Worm (Caenorhabditis elegans) whole organism, late embryonic: Measurements from ENCODE around the gene Y45F10C.6.

Experiments
- C38D4.7 ChIP-seq: fragments of 200-800 bp; sonication (Bioruptor generic); optimal IDR thresholded peaks from 2 replicates; lab custom pipeline; 2018; ENCODE audit warnings: mild to moderate bottlenecking, missing genetic modification characterization, moderate library complexity, missing compliant biosample characterization
- F13H6.1 ChIP-seq: sonication (generic microtip); optimal IDR thresholded peaks from 2 replicates; lab custom pipeline; 2016; ENCODE audit warnings: missing genetic modification characterization, missing compliant biosample characterization
- T23F11.4 ChIP-seq: fragments of 200-800 bp; sonication (Bioruptor generic); optimal IDR thresholded peaks from 2 replicates; lab custom pipeline; 2018; ENCODE audit warnings: mild to moderate bottlenecking, missing genetic modification characterization, missing compliant biosample characterization
- ahr-1 ChIP-seq: sonication (generic microtip); optimal IDR thresholded peaks from 2 replicates; lab custom pipeline; 2016; ENCODE audit warnings: missing genetic modification characterization, missing compliant biosample characterization
- ama-1 ChIP-seq: fragments of 150-350 bp; optimal IDR thresholded peaks from 2 replicates; lab custom pipeline; 2014
- ceh-14 ChIP-seq: sonication (generic microtip); optimal IDR thresholded peaks from 2 replicates; lab custom pipeline; 2016; ENCODE audit warnings: missing genotype, missing genetic modification characterization, missing compliant biosample characterization
- ceh-24 ChIP-seq: sonication (generic microtip); optimal IDR thresholded peaks from 2 replicates; lab custom pipeline; 2016; ENCODE audit warnings: mild to moderate bottlenecking, missing genetic modification characterization, missing compliant biosample characterization
- ceh-31 ChIP-seq: sonication (generic microtip); optimal IDR thresholded peaks from 2 replicates; lab custom pipeline; 2016; ENCODE audit warnings: missing genetic modification characterization, missing compliant biosample characterization
- ceh-45 ChIP-seq: fragments of 200-800 bp; sonication (Bioruptor generic); IDR thresholded peaks from 2 replicates; pipeline ENCODE4 v1.3.6; 2022; ENCODE audit warnings: missing genetic modification reagents, missing genetic modification characterization, missing compliant biosample characterization
- ceh-48 ChIP-seq: sonication (generic microtip); optimal IDR thresholded peaks from 2 replicates; lab custom pipeline; 2016; ENCODE audit warnings: missing genetic modification characterization, inconsistent platforms, missing compliant biosample characterization
- ceh-6 ChIP-seq: fragments of 200-800 bp; sonication (Bioruptor generic); optimal IDR thresholded peaks from 2 replicates; lab custom pipeline; 2018; ENCODE audit warnings: mild to moderate bottlenecking, missing genetic modification characterization, missing compliant biosample characterization
- che-1 ChIP-seq: sonication (generic microtip); optimal IDR thresholded peaks from 2 replicates; lab custom pipeline; 2016; ENCODE audit warnings: mild to moderate bottlenecking, missing genetic modification characterization, missing compliant biosample characterization
- elt-2 ChIP-seq: sonication (generic microtip); optimal IDR thresholded peaks from 2 replicates; lab custom pipeline; 2016; ENCODE audit warnings: missing genetic modification reagents, missing genetic modification characterization, missing compliant biosample characterization
- elt-4 ChIP-seq: sonication (generic microtip); optimal IDR thresholded peaks from 2 replicates; lab custom pipeline; 2016; ENCODE audit warnings: missing genetic modification characterization, missing compliant biosample characterization
- fkh-6 ChIP-seq: sonication (generic microtip); optimal IDR thresholded peaks from 2 replicates; lab custom pipeline; 2016; ENCODE audit warnings: missing genetic modification characterization, missing compliant biosample characterization
- gmeb-2 ChIP-seq: sonication (generic microtip); optimal IDR thresholded peaks from 2 replicates; lab custom pipeline; 2016; ENCODE audit warnings: missing genetic modification characterization, inconsistent platforms, missing compliant biosample characterization
- hlh-13 ChIP-seq: fragments of 200-800 bp; sonication (Bioruptor generic); optimal IDR thresholded peaks from 2 replicates; lab custom pipeline; 2018; ENCODE audit warnings: mild to moderate bottlenecking, missing genetic modification characterization, missing compliant biosample characterization
- hlh-15 ChIP-seq: sonication (generic microtip); optimal IDR thresholded peaks from 2 replicates; lab custom pipeline; 2016; ENCODE audit warnings: missing genetic modification characterization, missing compliant biosample characterization
- hlh-6 ChIP-seq: sonication (generic microtip); optimal IDR thresholded peaks from 2 replicates; lab custom pipeline; 2016; ENCODE audit warnings: missing genotype, missing genetic modification characterization, missing compliant biosample characterization
- lin-11 ChIP-seq: fragments of 200-800 bp; sonication (Bioruptor generic); optimal IDR thresholded peaks from 2 replicates; lab custom pipeline; 2018; ENCODE audit warnings: mild to moderate bottlenecking, missing genetic modification characterization, missing compliant biosample characterization
- madf-2 ChIP-seq: sonication (generic microtip); optimal IDR thresholded peaks from 2 replicates; lab custom pipeline; 2017; ENCODE audit warnings: missing genetic modification characterization, missing compliant biosample characterization
- nfya-1 ChIP-seq: sonication (generic microtip); optimal IDR thresholded peaks from 2 replicates; lab custom pipeline; 2017; ENCODE audit warnings: missing genetic modification characterization, mild to moderate bottlenecking, missing compliant biosample characterization, antibody characterized with exemption, moderate library complexity
- nhr-11 ChIP-seq: fragments of 150-350 bp; optimal IDR thresholded peaks from 2 replicates; lab custom pipeline; 2014; ENCODE audit warnings: missing biosample characterization, missing genetic modification characterization
- nhr-232 ChIP-seq: sonication (generic microtip); optimal IDR thresholded peaks from 2 replicates; lab custom pipeline; 2016; ENCODE audit warnings: missing genetic modification characterization, missing compliant biosample characterization
- npax-4 ChIP-seq: sonication (generic microtip); optimal IDR thresholded peaks from 2 replicates; lab custom pipeline; 2016; ENCODE audit warnings: missing genetic modification characterization, missing compliant biosample characterization
- odd-2 ChIP-seq: sonication (generic microtip); optimal IDR thresholded peaks from 2 replicates; lab custom pipeline; 2017; ENCODE audit warnings: antibody characterized with exemption, mild to moderate bottlenecking, missing genetic modification characterization, missing compliant biosample characterization
- pag-3 ChIP-seq: sonication (generic microtip); optimal IDR thresholded peaks from 2 replicates; lab custom pipeline; 2016; ENCODE audit warnings: missing compliant biosample characterization, missing genetic modification characterization, borderline replicate concordance
- pax-1 ChIP-seq: fragments of 150-350 bp; optimal IDR thresholded peaks from 2 replicates; lab custom pipeline; 2014; ENCODE audit warnings: missing biosample characterization, missing genetic modification characterization
- pha-2 ChIP-seq: sonication (generic microtip); optimal IDR thresholded peaks from 2 replicates; lab custom pipeline; 2017; ENCODE audit warnings: mild to moderate bottlenecking, missing genetic modification characterization, missing compliant biosample characterization
- pqm-1 ChIP-seq: sonication (generic microtip); optimal IDR thresholded peaks from 2 replicates; lab custom pipeline; 2016; ENCODE audit warnings: missing genetic modification characterization, missing compliant biosample characterization
- pros-1 ChIP-seq: fragments of 150-350 bp; optimal IDR thresholded peaks from 2 replicates; lab custom pipeline; 2014; ENCODE audit warnings: missing biosample characterization, missing genetic modification reagents, missing genetic modification characterization
- rnt-1 ChIP-seq: sonication (generic microtip); optimal IDR thresholded peaks from 2 replicates; lab custom pipeline; 2016; ENCODE audit warnings: missing genetic modification characterization, missing compliant biosample characterization
- sox-2 ChIP-seq: fragments of 200-800 bp; sonication (Bioruptor generic); IDR thresholded peaks from 2 replicates; pipeline ENCODE4 v1.3.6; 2022; ENCODE audit warnings: missing genetic modification reagents, missing genetic modification characterization, missing compliant biosample characterization
- tbx-2 ChIP-seq: sonication (generic microtip); optimal IDR thresholded peaks from 2 replicates; lab custom pipeline; 2016; ENCODE audit warnings: missing genetic modification characterization, missing compliant biosample characterization
- unc-3 ChIP-seq, 2 experiments: fragments of 200-800 bp in 1 of 2; sonication (Bioruptor generic) in 1 of 2; sonication (generic microtip) in 1 of 2; conservative IDR thresholded peaks in 1 of 2; optimal IDR thresholded peaks in 1 of 2; 2 replicates each; pipeline versions ENCODE4 v1.3.6 to Lab custom; 2016 to 2022; ENCODE audit warnings: missing compliant biosample characterization in 2 of 2, missing genetic modification characterization in 2 of 2, missing genetic modification reagents in 1 of 2
- unc-55 ChIP-seq: sonication (generic microtip); optimal IDR thresholded peaks from 2 replicates; lab custom pipeline; 2017; ENCODE audit warnings: missing biosample characterization, missing genetic modification reagents, missing genetic modification characterization
- zip-5 ChIP-seq: sonication (generic microtip); optimal IDR thresholded peaks from 2 replicates; lab custom pipeline; 2016; ENCODE audit warnings: missing genetic modification characterization, missing compliant biosample characterization
- ztf-16 ChIP-seq: sonication (generic microtip); optimal IDR thresholded peaks from 2 replicates; lab custom pipeline; 2017; ENCODE audit warnings: missing genetic modification characterization, missing compliant biosample characterization

Gene Y45F10C.6

ce11 chrIV:13666849-13667430 lies 14.8 kb downstream of the Y45F10C.6 start, which contains the start of gene fbxa-215:
TSS of gene fbxa-215 (minus strand) at chrIV:13666909.
- TF ChIP-seq T23F11.4 (GFP tag; lab: Kevin White, UChicago) (no peak), ztf-16 (tag; lab: Kevin White, UChicago) (no peak), ceh-24 (tag; lab: Kevin White, UChicago) (no peak), elt-4 (tag; lab: Kevin White, UChicago) (no peak), pros-1 (no peak), unc-3 (GFP tag; conservative IDR thresholded peaks at IDR 0.05; lab: Robert Waterston, UW) (no peak), unc-3 (tag; optimal IDR thresholded peaks at IDR 0.05; lab: Kevin White, UChicago) (no peak), pax-1 (no peak), ama-1 (lab: Kevin White, UChicago) (no peak), ceh-31 (no peak), F13H6.1 (tag; lab: Kevin White, UChicago) (no peak), npax-4 (tag; lab: Kevin White, UChicago) (no peak), ceh-14 (tag; lab: Kevin White, UChicago) (no peak), ceh-45 (GFP tag; lab: Robert Waterston, UW) (no peak), nhr-11 (tag; lab: Kevin White, UChicago) (no peak)

- no peak for TF ChIP-seq che-1
These were observed 21.4 kb downstream of the Y45F10C.6 start, which contains the start of gene oac-48 for ce11 chrIV:13673504-13673903. TSS of gene oac-48 (plus strand) at chrIV:13673804.

ce11 chrIV:13678649-13679048 lies 26.5 kb downstream of the Y45F10C.6 start, which contains the start of gene srlf-26:
TSS of gene srlf-26 (plus strand) at chrIV:13678949.
- TF ChIP-seq odd-2 (tag; lab: Kevin White, UChicago) (no peak), pax-1 (no peak), ceh-48 (tag; lab: Kevin White, UChicago) (no peak), nfya-1 (no peak), C38D4.7 (no peak), che-1 (no peak), pha-2 (tag; lab: Kevin White, UChicago) (no peak), ztf-16 (tag; lab: Kevin White, UChicago) (no peak), rnt-1 (tag; lab: Kevin White, UChicago) (no peak), fkh-6 (tag; lab: Kevin White, UChicago) (no peak), ceh-6 (GFP tag; lab: Kevin White, UChicago) (no peak), nhr-232 (tag; lab: Kevin White, UChicago) (no peak), gmeb-2 (tag; lab: Kevin White, UChicago) (no peak), madf-2 (tag; lab: Kevin White, UChicago) (no peak), pqm-1 (no peak), zip-5 (no peak), pros-1 (no peak)
- TF ChIP-seq, all 69 proteins: peak for 0

ce11 chrIV:13679495-13679894 lies 27.4 kb downstream of the Y45F10C.6 start:
- TF ChIP-seq nfya-1 = peak; percentile 77
- TF ChIP-seq ceh-45 (GFP tag; lab: Robert Waterston, UW) = no peak

ce11 chrIV:13682733-13683132 lies 30.6 kb downstream of the Y45F10C.6 start:
- TF ChIP-seq unc-55 = peak; percentile 86
- peak; percentile 52 for TF ChIP-seq elt-2 (tag; lab: Kevin White, UChicago)
- TF ChIP-seq ceh-31 = no peak
- TF ChIP-seq, all 69 proteins: peak for 2

- TF ChIP-seq pag-3 (tag; lab: Kevin White, UChicago) (no peak), sox-2 (no peak), unc-3 (GFP tag; conservative IDR thresholded peaks at IDR 0.05; lab: Robert Waterston, UW) (no peak), unc-3 (tag; optimal IDR thresholded peaks at IDR 0.05; lab: Kevin White, UChicago) (no peak), hlh-15 (tag; lab: Kevin White, UChicago) (no peak), hlh-6 (tag; lab: Kevin White, UChicago) (no peak), tbx-2 (tag; lab: Kevin White, UChicago) (no peak), odd-2 (tag; lab: Kevin White, UChicago) (no peak), ahr-1 (tag; lab: Kevin White, UChicago) (no peak), hlh-13 (GFP tag; lab: Kevin White, UChicago) (no peak), ceh-45 (GFP tag; lab: Robert Waterston, UW) (no peak), gmeb-2 (tag; lab: Kevin White, UChicago) (no peak), lin-11 (tag; lab: Kevin White, UChicago) (no peak)
These were observed 32.7 kb downstream of the Y45F10C.6 start for ce11 chrIV:13684827-13685226.
